Fruit fly (Drosophila melanogaster) whole organism, embryonic: ENCODE results near the gene Zaf1.
A peak's percentile ranks its signal among the peaks of the same experiment; 100 is the strongest.

Experiments used
- Atf-2 ChIP-seq: fragments of 200-800 bp; sonication (Bioruptor generic); optimal IDR thresholded peaks from 2 replicates; lab custom pipeline; 2016; ENCODE audit warnings: missing biosample characterization, missing genetic modification characterization
- Bdp1 ChIP-seq: fragments of 200-800 bp; sonication (Bioruptor generic); optimal IDR thresholded peaks from 3 replicates; lab custom pipeline; 2016; ENCODE audit warnings: missing biosample characterization, missing genetic modification characterization
- Bteb2 ChIP-seq: fragments of 200-800 bp; sonication (Bioruptor generic); optimal IDR thresholded peaks from 2 replicates; lab custom pipeline; 2016; ENCODE audit warnings: missing biosample characterization, missing genetic modification characterization
- CG10274 ChIP-seq: fragments of 200-800 bp; sonication (Bioruptor generic); optimal IDR thresholded peaks from 3 replicates; lab custom pipeline; 2017; ENCODE audit warnings: missing biosample characterization, mild to moderate bottlenecking, missing genetic modification characterization
- CG10462 ChIP-seq: fragments of 200-800 bp; sonication (Bioruptor generic); optimal IDR thresholded peaks from 2 replicates; lab custom pipeline; 2016; ENCODE audit warnings: missing biosample characterization, missing genetic modification characterization
- CG13287 ChIP-seq: fragments of 200-800 bp; sonication (Bioruptor generic); IDR thresholded peaks from 2 replicates; pipeline ENCODE4 v1.3.6; 2022; ENCODE audit warnings: missing biosample characterization, missing genetic modification characterization; ENCODE audit not compliant: partially characterized antibody
- CG15479 ChIP-seq: fragments of 200-800 bp; sonication (Bioruptor generic); optimal IDR thresholded peaks from 3 replicates; lab custom pipeline; 2019; ENCODE audit warnings: missing biosample characterization, mild to moderate bottlenecking, missing genetic modification characterization, moderate library complexity
- CG16815 ChIP-seq: fragments of 200-800 bp; sonication (Bioruptor generic); optimal IDR thresholded peaks from 3 replicates; lab custom pipeline; 2017; ENCODE audit warnings: missing biosample characterization, mild to moderate bottlenecking, missing genetic modification characterization
- CG17186 ChIP-seq: fragments of 200-800 bp; sonication (Bioruptor generic); optimal IDR thresholded peaks from 3 replicates; lab custom pipeline; 2017; ENCODE audit warnings: missing biosample characterization, missing genetic modification reagents, missing genetic modification characterization
- CG17385 ChIP-seq: fragments of 200-800 bp; sonication (Bioruptor generic); optimal IDR thresholded peaks from 3 replicates; lab custom pipeline; 2018; ENCODE audit warnings: missing biosample characterization, mild to moderate bottlenecking, missing genetic modification characterization
- CG17568 ChIP-seq: fragments of 200-800 bp; sonication (Bioruptor generic); optimal IDR thresholded peaks from 2 replicates; lab custom pipeline; 2018; ENCODE audit warnings: missing biosample characterization, mild to moderate bottlenecking, missing genetic modification characterization, moderate library complexity
- CG2678 ChIP-seq: fragments of 200-800 bp; sonication (Bioruptor generic); optimal IDR thresholded peaks from 3 replicates; lab custom pipeline; 2019; ENCODE audit warnings: missing biosample characterization, mild to moderate bottlenecking, missing genetic modification characterization, moderate library complexity
- CG3065 ChIP-seq: fragments of 200-800 bp; sonication (Bioruptor generic); optimal IDR thresholded peaks from 2 replicates; lab custom pipeline; 2016; ENCODE audit warnings: missing biosample characterization, missing genetic modification characterization
- CG32532 ChIP-seq: fragments of 200-800 bp; sonication (Bioruptor generic); IDR thresholded peaks from 2 replicates; pipeline ENCODE4 v1.3.6; 2022; ENCODE audit warnings: missing biosample characterization, missing genetic modification characterization
- CG42726 ChIP-seq: fragments of 200-800 bp; sonication (Bioruptor generic); IDR thresholded peaks from 2 replicates; pipeline ENCODE4 v1.3.6; 2022; ENCODE audit warnings: missing biosample characterization, missing genetic modification characterization; ENCODE audit not compliant: partially characterized antibody
- CG4404 ChIP-seq: fragments of 200-800 bp; sonication (Bioruptor generic); IDR thresholded peaks from 2 replicates; pipeline ENCODE4 v1.3.6; 2022; ENCODE audit warnings: missing biosample characterization, missing genetic modification characterization
- CG4854 ChIP-seq: fragments of 200-800 bp; sonication (Bioruptor generic); optimal IDR thresholded peaks from 2 replicates; lab custom pipeline; 2016; ENCODE audit warnings: missing biosample characterization, missing genetic modification characterization, inconsistent platforms
- CG6272 ChIP-seq: fragments of 200-800 bp; sonication (Bioruptor generic); IDR thresholded peaks from 2 replicates; pipeline ENCODE4 v1.3.6; 2022; ENCODE audit warnings: missing biosample characterization, missing genetic modification characterization
- CG7357 ChIP-seq: fragments of 200-800 bp; sonication (Bioruptor generic); IDR thresholded peaks from 3 replicates; pipeline ENCODE4 v1.3.6; 2022; ENCODE audit warnings: missing biosample characterization, missing genetic modification characterization
- CG7556 ChIP-seq: fragments of 200-800 bp; sonication (Bioruptor generic); optimal IDR thresholded peaks from 2 replicates; lab custom pipeline; 2017; ENCODE audit warnings: missing biosample characterization, mild to moderate bottlenecking, missing genetic modification characterization
- CG7987 ChIP-seq: fragments of 200-800 bp; sonication (Bioruptor generic); optimal IDR thresholded peaks from 2 replicates; lab custom pipeline; 2018; ENCODE audit warnings: missing biosample characterization, mild to moderate bottlenecking, missing genetic modification characterization, moderate library complexity
- CG9215 ChIP-seq: fragments of 200-800 bp; sonication (Bioruptor generic); IDR thresholded peaks from 2 replicates; pipeline ENCODE4 v1.3.6; 2022; ENCODE audit warnings: missing biosample characterization, missing genetic modification characterization
- CG9817 ChIP-seq: fragments of 200-800 bp; sonication (Bioruptor generic); optimal IDR thresholded peaks from 2 replicates; lab custom pipeline; 2018; ENCODE audit warnings: missing biosample characterization, mild to moderate bottlenecking, missing genetic modification characterization, moderate library complexity
- Dad ChIP-seq: fragments of 200-800 bp; sonication (Bioruptor generic); optimal IDR thresholded peaks from 3 replicates; lab custom pipeline; 2016; ENCODE audit warnings: missing biosample characterization, missing genetic modification characterization
- Dfd ChIP-seq, 2 experiments: fragments of >200 bp; optimal IDR thresholded peaks; 2 replicates each; lab custom pipeline; 2017; ENCODE audit warnings: missing biosample characterization in 2 of 2, missing genetic modification characterization in 2 of 2
- Dip2 ChIP-seq: fragments of 200-800 bp; sonication (Bioruptor generic); IDR thresholded peaks from 2 replicates; pipeline ENCODE4 v1.3.6; 2022; ENCODE audit warnings: missing biosample characterization, missing genetic modification characterization
- HmgZ ChIP-seq: fragments of 200-800 bp; sonication (Bioruptor generic); optimal IDR thresholded peaks from 2 replicates; lab custom pipeline; 2018; ENCODE audit warnings: missing biosample characterization, mild to moderate bottlenecking, missing genetic modification characterization
- NFAT ChIP-seq: fragments of 200-800 bp; sonication (Bioruptor generic); IDR thresholded peaks from 2 replicates; pipeline ENCODE4 v1.3.6; 2022; ENCODE audit warnings: missing biosample characterization, missing genetic modification characterization
- Nf-YC ChIP-seq: fragments of 200-800 bp; optimal IDR thresholded peaks from 3 replicates; lab custom pipeline; 2019; ENCODE audit warnings: missing biosample characterization, mild to moderate bottlenecking, missing genetic modification characterization, moderate library complexity
- Ravus ChIP-seq: fragments of 200-800 bp; sonication (Bioruptor generic); IDR thresholded peaks from 2 replicates; pipeline ENCODE4 v1.3.6; 2022; ENCODE audit warnings: missing biosample characterization, missing genetic modification characterization
- Six4 ChIP-seq: fragments of 200-800 bp; sonication (Bioruptor generic); optimal IDR thresholded peaks from 2 replicates; lab custom pipeline; 2016; ENCODE audit warnings: missing biosample characterization, missing genetic modification characterization
- Sry-β ChIP-seq: fragments of 200-800 bp; sonication (Bioruptor generic); optimal IDR thresholded peaks from 2 replicates; lab custom pipeline; 2018; ENCODE audit warnings: missing biosample characterization, mild to moderate bottlenecking, missing genetic modification characterization, moderate library complexity
- Trl ChIP-seq, 3 experiments: fragments of >200 bp in 2 of 3; fragments of 200-800 bp in 1 of 3; sonication (Bioruptor generic) in 1 of 3; optimal IDR thresholded peaks; 2 replicates in 1 of 3; 3 replicates in 2 of 3; lab custom pipeline; 2016 to 2017; ENCODE audit warnings: missing biosample characterization in 1 of 3, missing genetic modification characterization in 1 of 3
- Xbp1 ChIP-seq: fragments of 200-800 bp; sonication (Bioruptor generic); optimal IDR thresholded peaks from 3 replicates; lab custom pipeline; 2016; ENCODE audit warnings: missing biosample characterization, mild to moderate bottlenecking, missing genetic modification characterization
- bcd ChIP-seq: fragments of 200-800 bp; sonication (Bioruptor generic); optimal IDR thresholded peaks from 2 replicates; lab custom pipeline; 2017; ENCODE audit warnings: missing biosample characterization, mild to moderate bottlenecking, missing genetic modification characterization
- cad ChIP-seq: fragments of >200 bp; optimal IDR thresholded peaks from 2 replicates; lab custom pipeline; 2017; ENCODE audit warnings: missing biosample characterization, missing genetic modification characterization
- cas ChIP-seq: fragments of 200-800 bp; sonication (Bioruptor generic); IDR thresholded peaks from 2 replicates; pipeline ENCODE4 v1.3.6; 2022; ENCODE audit warnings: missing biosample characterization, missing genetic modification characterization
- chif ChIP-seq, 2 experiments: fragments of 200-800 bp; sonication (Bioruptor generic); optimal IDR thresholded peaks; 3 replicates each; lab custom pipeline; 2016; ENCODE audit warnings: missing biosample characterization in 2 of 2, missing genetic modification characterization in 2 of 2
- chinmo ChIP-seq: fragments of 200-800 bp; sonication (Bioruptor generic); IDR thresholded peaks from 4 replicates; pipeline ENCODE4 v1.3.6; 2022; ENCODE audit warnings: missing biosample characterization, missing genetic modification characterization; ENCODE audit not compliant: partially characterized antibody
- cwo ChIP-seq: fragments of 200-800 bp; sonication (Bioruptor generic); optimal IDR thresholded peaks from 3 replicates; lab custom pipeline; 2017; ENCODE audit warnings: missing biosample characterization, missing genetic modification characterization, mild to moderate bottlenecking, moderate library complexity, missing genetic modification reagents
- disco-r ChIP-seq: fragments of 200-800 bp; sonication (Bioruptor generic); optimal IDR thresholded peaks from 2 replicates; lab custom pipeline; 2016; ENCODE audit warnings: missing biosample characterization, missing genetic modification characterization
- dpn ChIP-seq, 2 experiments: fragments of 200-800 bp; sonication (Bioruptor generic); optimal IDR thresholded peaks; 3 replicates each; lab custom pipeline; 2016; ENCODE audit warnings: missing biosample characterization in 2 of 2, missing genetic modification characterization in 2 of 2
- dysf ChIP-seq: fragments of 200-800 bp; sonication (Bioruptor generic); IDR thresholded peaks from 3 replicates; pipeline ENCODE4 v1.3.6; 2022; ENCODE audit warnings: missing biosample characterization, missing genetic modification characterization
- emc ChIP-seq: fragments of 200-800 bp; sonication (Bioruptor generic); optimal IDR thresholded peaks from 2 replicates; lab custom pipeline; 2016; ENCODE audit warnings: missing biosample characterization, missing genetic modification characterization
- kni ChIP-seq: fragments of 200-800 bp; sonication (Bioruptor generic); optimal IDR thresholded peaks from 3 replicates; lab custom pipeline; 2017; ENCODE audit warnings: mild to moderate bottlenecking, missing biosample characterization, missing genetic modification reagents, missing genetic modification characterization
- nerfin-1 ChIP-seq: fragments of 200-800 bp; sonication (Bioruptor generic); optimal IDR thresholded peaks from 3 replicates; lab custom pipeline; 2019; ENCODE audit warnings: missing biosample characterization, mild to moderate bottlenecking, missing genetic modification characterization, moderate library complexity
- pros ChIP-seq: fragments of 200-800 bp; sonication (Bioruptor generic); optimal IDR thresholded peaks from 3 replicates; lab custom pipeline; 2019; ENCODE audit warnings: missing biosample characterization, mild to moderate bottlenecking, missing genetic modification characterization, moderate library complexity
- pum ChIP-seq: fragments of 200-800 bp; sonication (Bioruptor generic); optimal IDR thresholded peaks from 2 replicates; lab custom pipeline; 2016; ENCODE audit warnings: missing biosample characterization, missing genetic modification characterization
- salm ChIP-seq: fragments of 200-800 bp; sonication (Bioruptor generic); optimal IDR thresholded peaks from 2 replicates; lab custom pipeline; 2018; ENCODE audit warnings: missing biosample characterization, mild to moderate bottlenecking, missing genetic modification characterization
- wdn ChIP-seq: fragments of 200-800 bp; sonication (Bioruptor generic); IDR thresholded peaks from 2 replicates; pipeline ENCODE4 v1.3.6; 2022; ENCODE audit warnings: missing biosample characterization, missing genetic modification characterization
- zen2 ChIP-seq: fragments of 200-800 bp; sonication (Bioruptor generic); IDR thresholded peaks from 3 replicates; pipeline ENCODE4 v1.3.6; 2022; ENCODE audit warnings: missing biosample characterization, missing genetic modification characterization; ENCODE audit not compliant: partially characterized antibody

Zaf1 gene

dm6 chr3R:11657786-11658193, 32.3 kb upstream of the Zaf1 start (continued):
- TF ChIP-seq Nf-YC (tag; lab: Kevin White, UChicago) (peak; percentile 26), CG7987 (no peak), nerfin-1 (tag; lab: Kevin White, UChicago) (no peak), CG17385 (GFP tag; lab: Kevin White, UChicago) (no peak), CG3065 (GFP tag; lab: Kevin White, UChicago) (no peak), Dad (GFP tag; lab: Kevin White, UChicago) (no peak), CG9817 (tag; lab: Kevin White, UChicago) (peak; percentile 10), pum (GFP tag; lab: Kevin White, UChicago) (peak; percentile 4), Bdp1 (no peak), kni (GFP tag; lab: Kevin White, UChicago) (peak; percentile 77), CG4854 (GFP tag; lab: Kevin White, UChicago) (no peak), HmgZ (tag; lab: Kevin White, UChicago) (no peak), Sry-β (GFP tag; lab: Kevin White, UChicago) (no peak), chif (GFP tag; optimal IDR thresholded peaks at IDR 0.05; lab: Kevin White, UChicago) (peak in 1 of 2 experiments; percentile 27), Dfd (GFP tag; optimal IDR thresholded peaks at IDR 0.05; lab: Kevin White, UChicago) (no peak), emc (GFP tag; lab: Kevin White, UChicago) (no peak), wdn (no peak), CG6272 (no peak), Atf-2 (GFP tag; lab: Kevin White, UChicago) (no peak), salm (tag; lab: Kevin White, UChicago) (no peak), CG16815 (no peak), chinmo (GFP tag; lab: Robert Waterston, UW) (0 out of 4 replicates have a peak, but pooled peaks have one; percentile 67), CG10462 (no peak), pros (GFP tag; lab: Kevin White, UChicago) (peak; percentile 9), CG9215 (GFP tag; lab: Robert Waterston, UW) (no peak), cwo (GFP tag; lab: Kevin White, UChicago) (peak; percentile 10), Dip2 (GFP tag; lab: Robert Waterston, UW) (no peak), NFAT (GFP tag; lab: Robert Waterston, UW) (no peak), CG17568 (GFP tag; lab: Kevin White, UChicago) (no peak), zen2 (GFP tag; lab: Robert Waterston, UW) (no peak), Ravus (GFP tag; lab: Robert Waterston, UW) (no peak), bcd (GFP tag; lab: Kevin White, UChicago) (peak; percentile 29), cas (GFP tag; lab: Robert Waterston, UW) (no peak), CG7357 (GFP tag; lab: Robert Waterston, UW) (no peak), dysf (peak; percentile 35; the same call in 1 of the 3 replicates), CG15479 (GFP tag; lab: Kevin White, UChicago) (no peak), cad (GFP tag; lab: Kevin White, UChicago) (no peak), CG7556 (GFP tag; lab: Kevin White, UChicago) (no peak), Six4 (GFP tag; lab: Kevin White, UChicago) (no peak), CG13287 (no peak), CG2678 (tag; lab: Kevin White, UChicago) (peak; percentile 52), Xbp1 (GFP tag; lab: Kevin White, UChicago) (peak; percentile 15), CG4404 (GFP tag; lab: Robert Waterston, UW) (peak; percentile 41), CG17186 (GFP tag; lab: Kevin White, UChicago) (no peak), dpn (GFP tag; optimal IDR thresholded peaks at IDR 0.05; lab: Kevin White, UChicago) (peak; percentile 4 to 41), Trl (optimal IDR thresholded peaks at IDR 0.05; lab: Kevin White, UChicago) (no peak), Trl (GFP tag; optimal IDR thresholded peaks at IDR 0.05; lab: Kevin White, UChicago) (peak; percentile 31), CG42726 (no peak), CG32532 (GFP tag; lab: Robert Waterston, UW) (peak; percentile 66), disco-r (GFP tag; lab: Kevin White, UChicago) (no peak), Bteb2 (GFP tag; lab: Kevin White, UChicago) (peak; percentile 9), CG10274 (GFP tag; lab: Kevin White, UChicago) (no peak)
